Worm (Caenorhabditis elegans) whole organism, L2 larva: ENCODE results near the gene nhr-202.

Experiments
- blmp-1 ChIP-seq: sonication (generic microtip); optimal IDR thresholded peaks from 2 replicates; lab custom pipeline; 2017; ENCODE audit warnings: missing genetic modification characterization, mild to moderate bottlenecking, missing compliant biosample characterization, antibody characterized with exemption, moderate library complexity; ENCODE audit not compliant: insufficient read depth
- mbf-1 ChIP-seq: sonication (generic microtip); optimal IDR thresholded peaks from 2 replicates; lab custom pipeline; 2017; ENCODE audit warnings: missing biosample characterization, missing genetic modification characterization
- nhr-11 ChIP-seq: fragments of 150-350 bp; optimal IDR thresholded peaks from 2 replicates; lab custom pipeline; 2014; ENCODE audit warnings: missing biosample characterization, missing genetic modification characterization
- nhr-12 ChIP-seq: fragments of 150-350 bp; optimal IDR thresholded peaks from 2 replicates; lab custom pipeline; 2014; ENCODE audit warnings: missing biosample characterization, missing genetic modification characterization
- nhr-23 ChIP-seq: fragments of 150-350 bp; optimal IDR thresholded peaks from 2 replicates; lab custom pipeline; 2014; ENCODE audit warnings: missing biosample characterization, missing genetic modification reagents, missing genetic modification characterization
- nhr-25 ChIP-seq: fragments of 150-350 bp; sonication (generic microtip); optimal IDR thresholded peaks from 3 replicates; lab custom pipeline; 2014; ENCODE audit warnings: missing biosample characterization, missing genetic modification characterization
- nhr-6 ChIP-seq: fragments of 150-350 bp; optimal IDR thresholded peaks from 2 replicates; lab custom pipeline; 2014; ENCODE audit warnings: missing biosample characterization, missing genetic modification characterization
- snpc-4 ChIP-seq: fragments of 150-350 bp; optimal IDR thresholded peaks from 2 replicates; lab custom pipeline; 2014; ENCODE audit warnings: missing biosample characterization, missing genetic modification characterization
- unc-62 ChIP-seq: fragments of 150-350 bp; optimal IDR thresholded peaks from 2 replicates; lab custom pipeline; 2014; ENCODE audit warnings: missing biosample characterization, missing genetic modification reagents, missing genetic modification characterization
- zag-1 ChIP-seq: fragments of 150-350 bp; optimal IDR thresholded peaks from 2 replicates; lab custom pipeline; 2014; ENCODE audit warnings: missing biosample characterization, missing genetic modification characterization
- ztf-11 ChIP-seq: sonication (generic microtip); optimal IDR thresholded peaks from 2 replicates; lab custom pipeline; 2017; ENCODE audit warnings: missing biosample characterization, missing genetic modification characterization

ce11 chrV:505191-505590 lies 42.8 kb downstream of the nhr-202 start, which contains the start of gene srlf-19:
- TF ChIP-seq unc-62 (no peak), nhr-25 (tag; lab: Kevin White, UChicago) (no peak), nhr-11 (tag; lab: Kevin White, UChicago) (no peak), snpc-4 (tag; lab: Kevin White, UChicago) (no peak), nhr-23 (tag; lab: Kevin White, UChicago) (no peak), nhr-12 (no peak), nhr-6 (no peak), zag-1 (tag; lab: Kevin White, UChicago) (no peak), ztf-11 (tag; lab: Kevin White, UChicago) (no peak), blmp-1 (tag; lab: Kevin White, UChicago) (no peak), mbf-1 (tag; lab: Kevin White, UChicago) (no peak)
